Worm (Caenorhabditis elegans) whole organism, mixed stage, embryonic: ENCODE data around the gene igcm-3.

Experiments used
- bed-3 ChIP-seq: fragments of 200-800 bp; sonication (Bioruptor generic); optimal IDR thresholded peaks from 3 replicates; lab custom pipeline; 2018; ENCODE audit warnings: mild to moderate bottlenecking, missing genetic modification characterization, moderate library complexity, missing compliant biosample characterization
- ces-1 ChIP-seq: fragments of 150-350 bp; optimal IDR thresholded peaks from 2 replicates; lab custom pipeline; 2014; ENCODE audit warnings: missing biosample characterization, missing genetic modification reagents, missing genetic modification characterization
- elt-3 ChIP-seq: fragments of 150-350 bp; optimal IDR thresholded peaks from 2 replicates; lab custom pipeline; 2014; ENCODE audit warnings: missing biosample characterization, missing genetic modification characterization
- ham-2 ChIP-seq: fragments of 200-800 bp; sonication (Bioruptor generic); optimal IDR thresholded peaks from 2 replicates; lab custom pipeline; 2018; ENCODE audit warnings: mild to moderate bottlenecking, missing genetic modification characterization, missing compliant biosample characterization
- lin-32 ChIP-seq: fragments of 200-800 bp; sonication (Bioruptor generic); optimal IDR thresholded peaks from 2 replicates; lab custom pipeline; 2018; ENCODE audit warnings: mild to moderate bottlenecking, missing genetic modification characterization, missing compliant biosample characterization
- nhr-12 ChIP-seq: fragments of 150-350 bp; optimal IDR thresholded peaks from 2 replicates; lab custom pipeline; 2014; ENCODE audit warnings: missing biosample characterization, missing genetic modification characterization
- nhr-28 ChIP-seq: fragments of 150-350 bp; optimal IDR thresholded peaks from 2 replicates; lab custom pipeline; 2014; ENCODE audit warnings: missing biosample characterization, missing genetic modification characterization
- nhr-76 ChIP-seq: sonication (generic microtip); optimal IDR thresholded peaks from 2 replicates; lab custom pipeline; 2017; ENCODE audit warnings: missing biosample characterization, missing genetic modification characterization
- pha-4 ChIP-seq: fragments of 150-350 bp; optimal IDR thresholded peaks from 2 replicates; lab custom pipeline; 2018; ENCODE audit warnings: missing biosample characterization, missing genetic modification reagents, missing genetic modification characterization
- tbx-8 ChIP-seq: fragments of 200-800 bp; sonication (Bioruptor generic); optimal IDR thresholded peaks from 2 replicates; lab custom pipeline; 2018; ENCODE audit warnings: mild to moderate bottlenecking, missing genetic modification characterization, moderate library complexity, missing compliant biosample characterization
- unc-62 ChIP-seq: fragments of 150-350 bp; optimal IDR thresholded peaks from 2 replicates; lab custom pipeline; 2014; ENCODE audit warnings: missing biosample characterization, missing genetic modification reagents, missing genetic modification characterization
- zip-8 ChIP-seq: fragments of 150-350 bp; optimal IDR thresholded peaks from 2 replicates; lab custom pipeline; 2014; ENCODE audit warnings: missing biosample characterization, missing genetic modification characterization
- ztf-11 ChIP-seq: fragments of 150-350 bp; optimal IDR thresholded peaks from 2 replicates; lab custom pipeline; 2014; ENCODE audit warnings: missing biosample characterization, missing genetic modification characterization

DNA sequence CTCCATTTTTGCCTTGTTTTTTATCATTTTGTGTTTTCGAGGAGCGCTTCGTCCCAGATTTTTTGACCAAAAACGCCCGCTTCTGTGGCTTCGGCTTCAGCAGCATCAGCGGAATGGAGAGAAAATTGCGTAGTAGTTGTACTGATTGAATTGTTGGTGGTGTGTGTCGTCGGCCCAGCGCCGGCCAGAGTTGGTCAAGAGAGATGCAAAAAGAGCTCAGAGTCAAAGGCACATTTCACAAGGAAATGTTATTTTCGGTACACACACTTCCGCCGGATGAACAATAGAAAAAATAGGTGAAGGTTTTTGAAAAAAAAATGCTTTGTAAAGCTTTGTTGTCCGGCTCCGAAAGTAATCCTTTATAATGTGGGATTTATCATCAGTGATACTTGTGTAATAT is 22.0 kb upstream of the igcm-3 start:
- TF ChIP-seq ham-2 (GFP tag; lab: Kevin White, UChicago) (no peak), ztf-11 (tag; lab: Kevin White, UChicago) (no peak), elt-3 (tag; lab: Kevin White, UChicago) (no peak), pha-4 (no peak), unc-62 (GFP tag; lab: Kevin White, UChicago) (no peak), bed-3 (no peak), nhr-28 (tag; lab: Kevin White, UChicago) (no peak), zip-8 (no peak), ces-1 (GFP tag; lab: Kevin White, UChicago) (peak; percentile 73), lin-32 (GFP tag; lab: Kevin White, UChicago) (no peak), nhr-12 (no peak), tbx-8 (no peak), nhr-76 (no peak)
